Worm (Caenorhabditis elegans): ENCODE measurements around the gene Y42H9AR.5.

DNA sequence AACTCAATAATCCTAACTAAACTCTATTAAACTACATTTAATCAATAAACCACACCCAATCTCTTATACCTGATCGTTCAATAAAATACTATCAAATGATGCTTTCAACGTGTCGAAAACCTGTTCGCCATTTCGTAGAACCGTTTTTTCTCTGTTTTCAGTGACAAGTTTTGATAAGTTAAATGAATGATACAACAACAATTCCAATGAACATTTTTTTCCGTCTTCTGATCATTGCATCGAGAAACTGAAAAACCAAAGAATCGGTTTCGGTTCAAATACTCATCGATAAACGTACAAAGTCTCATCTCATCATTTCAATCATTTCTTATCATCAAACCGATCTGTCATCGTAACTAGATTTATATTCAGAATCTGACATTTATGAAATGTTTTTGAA, 865 bp downstream of the Y42H9AR.5 start:
- TF ChIP-seq gmeb-1 (tag; optimal IDR thresholded peaks at IDR 0.05) (no peak), skn-1 (tag; optimal IDR thresholded peaks at IDR 0.05) (no peak), nhr-11 (tag; optimal IDR thresholded peaks at IDR 0.05) (no peak), unc-62 (GFP tag; optimal IDR thresholded peaks at IDR 0.05) (no peak), unc-39 (tag; optimal IDR thresholded peaks at IDR 0.05) (no peak)
